Fruit fly (Drosophila melanogaster): ENCODE measurements around the gene CG8001.

The CG8001 gene

dm6 chr3L:1740129-1740975, 15.6 kb upstream of the CG8001 start (continued):
- TF ChIP-seq CG15269 (tag; optimal IDR thresholded peaks at IDR 0.05) (peak; percentile 86), Camta (GFP tag; optimal IDR thresholded peaks at IDR 0.05) (peak; percentile 53), fu2 (GFP tag; optimal IDR thresholded peaks at IDR 0.05) (peak; percentile 38), Myb (GFP tag; optimal IDR thresholded peaks at IDR 0.05) (peak; percentile 37), hb (GFP tag; IDR thresholded peaks at IDR 0.05; ENCODE audit: partially characterized antibody) (no peak), CG6854 (GFP tag; optimal IDR thresholded peaks at IDR 0.05) (no peak), CG12155 (GFP tag; optimal IDR thresholded peaks at IDR 0.05) (peak; percentile 56), CG12071 (GFP tag; optimal IDR thresholded peaks at IDR 0.05) (no peak), CG3163 (GFP tag; optimal IDR thresholded peaks at IDR 0.05) (peak; percentile 45), CG9437 (GFP tag; optimal IDR thresholded peaks at IDR 0.05) (peak; percentile 15), CG18764 (GFP tag; optimal IDR thresholded peaks at IDR 0.05) (no peak), CG6683 (GFP tag; optimal IDR thresholded peaks at IDR 0.05) (no peak), dpn (GFP tag; optimal IDR thresholded peaks at IDR 0.05) (peak; percentile 62 to 79), pros (GFP tag; optimal IDR thresholded peaks at IDR 0.05) (no peak), Dref (GFP tag; IDR thresholded peaks at IDR 0.05) (no peak), mam (GFP tag; optimal IDR thresholded peaks at IDR 0.05) (peak; percentile 67), CG16813 (GFP tag; IDR thresholded peaks at IDR 0.05; ENCODE audit: partially characterized antibody) (no peak), Stat92E (GFP tag; optimal IDR thresholded peaks at IDR 0.05) (no peak), lbe (GFP tag; optimal IDR thresholded peaks at IDR 0.05) (peak; percentile 32), NFAT (GFP tag; IDR thresholded peaks at IDR 0.05) (peak; percentile 60; the same call in 1 of the 2 replicates), CG10274 (GFP tag; optimal IDR thresholded peaks at IDR 0.05) (no peak), hth (optimal IDR thresholded peaks at IDR 0.05) (no peak), slbo (GFP tag; IDR thresholded peaks at IDR 0.05) (peak; percentile 85), CG2678 (tag; optimal IDR thresholded peaks at IDR 0.05) (peak; percentile 66), HHEX (GFP tag; optimal IDR thresholded peaks at IDR 0.05) (peak; percentile 37), caup (GFP tag; optimal IDR thresholded peaks at IDR 0.05; ENCODE audit: severe bottlenecking) (peak; percentile 14), bsh (GFP tag; optimal IDR thresholded peaks at IDR 0.05) (peak in 1 of 2 experiments; percentile 30), CG13123 (GFP tag; optimal IDR thresholded peaks at IDR 0.05) (peak; percentile 22), zfh2 (GFP tag; optimal IDR thresholded peaks at IDR 0.05) (peak; percentile 64), CG14050 (GFP tag; IDR thresholded peaks at IDR 0.05) (peak; percentile 73; the same call in 2 of the 3 replicates), Nf-YC (tag; optimal IDR thresholded peaks at IDR 0.05) (peak; percentile 36), CG30431 (GFP tag; optimal IDR thresholded peaks at IDR 0.05) (peak; percentile 23), CG8290 (GFP tag; optimal IDR thresholded peaks at IDR 0.05) (no peak), CG8290 (tag; optimal IDR thresholded peaks at IDR 0.05) (peak in 1 of 2 experiments; percentile 93), HLH4C (GFP tag; IDR thresholded peaks at IDR 0.05; ENCODE audit: partially characterized antibody) (no peak), Hr39 (optimal IDR thresholded peaks at IDR 0.05) (no peak), CG10565 (GFP tag; optimal IDR thresholded peaks at IDR 0.05) (no peak), her (GFP tag; optimal IDR thresholded peaks at IDR 0.05) (peak; percentile 61), bigmax (GFP tag; optimal IDR thresholded peaks at IDR 0.05) (no peak), CG4730 (GFP tag; IDR thresholded peaks at IDR 0.05) (peak; percentile 75), Fer1 (GFP tag; optimal IDR thresholded peaks at IDR 0.05) (no peak), run (tag; optimal IDR thresholded peaks at IDR 0.05) (peak; percentile 11), gt (GFP tag; IDR thresholded peaks at IDR 0.05) (no peak), tgo (GFP tag; IDR thresholded peaks at IDR 0.05) (peak; percentile 86), grau (tag; optimal IDR thresholded peaks at IDR 0.05) (peak; percentile 72), CoRest (tag; optimal IDR thresholded peaks at IDR 0.05) (peak; percentile 64), shn (GFP tag; optimal IDR thresholded peaks at IDR 0.05) (peak; percentile 51), Gsc (GFP tag; IDR thresholded peaks at IDR 0.05) (0 out of 2 replicates have a peak, but pooled peaks have one; percentile 30), tup (GFP tag; optimal IDR thresholded peaks at IDR 0.05) (peak; percentile 10)
